Worm (Caenorhabditis elegans): ENCODE results near the gene F13H8.2.

DNA sequence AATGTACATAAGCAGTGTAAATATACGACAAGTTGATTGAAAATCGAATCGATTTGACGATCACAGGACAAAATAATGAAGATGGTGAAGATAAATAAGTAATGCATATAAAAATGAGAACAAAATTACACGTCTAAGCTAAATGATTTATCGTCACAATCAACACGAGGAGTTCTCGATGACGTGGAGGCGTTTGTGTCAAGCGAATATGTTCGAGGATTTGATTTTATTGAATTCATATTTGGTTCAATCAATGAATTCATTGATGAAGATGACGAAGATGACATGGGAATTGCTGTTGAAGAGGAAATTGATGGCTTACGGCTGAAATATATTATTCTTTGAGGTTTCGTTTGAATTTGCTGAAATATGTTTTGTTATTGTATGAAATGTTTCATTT lies 22.4 kb downstream of the F13H8.2 start, which contains the start of gene nyn-3:
- no peak for TF ChIP-seq ceh-9 (tag; optimal IDR thresholded peaks at IDR 0.05)
- TF ChIP-seq elt-2 (tag; optimal IDR thresholded peaks at IDR 0.05): no peak
- no peak for TF ChIP-seq fkh-10 (GFP tag; optimal IDR thresholded peaks at IDR 0.05)
- TF ChIP-seq nhr-25 (tag; optimal IDR thresholded peaks at IDR 0.05): no peak
- TF ChIP-seq nhr-237 (tag; optimal IDR thresholded peaks at IDR 0.05): no peak
- TF ChIP-seq elt-1 (tag; optimal IDR thresholded peaks at IDR 0.05): no peak
- TF ChIP-seq nfya-1 (tag; optimal IDR thresholded peaks at IDR 0.05; ENCODE audit: insufficient read depth): no peak
- TF ChIP-seq fos-1 (tag; optimal IDR thresholded peaks at IDR 0.05): no peak
